Fruit fly (Drosophila melanogaster): ENCODE measurements around the gene CG34039.
A peak's percentile ranks its signal among the peaks of the same experiment; 100 is the strongest.

The CG34039 gene

DNA sequence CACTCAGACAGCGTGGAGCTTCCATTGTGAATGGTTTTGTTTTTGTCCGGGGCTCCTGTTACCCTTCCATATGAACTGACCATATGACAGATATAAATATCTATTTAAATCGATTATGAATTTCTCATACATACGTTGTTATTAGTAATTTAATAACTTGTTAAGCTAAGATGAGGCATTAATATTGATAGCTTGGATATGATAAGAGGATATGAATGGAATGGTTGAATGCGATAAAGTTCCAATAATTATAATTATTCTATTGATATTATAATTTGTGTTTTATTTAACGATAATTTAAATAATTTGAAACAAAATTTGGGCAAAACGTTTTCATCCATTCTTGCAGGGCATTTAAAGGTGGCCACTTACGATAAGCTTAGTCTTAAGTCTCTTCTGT, 50.7 kb downstream of the CG34039 start:
- TF ChIP-seq Mio (GFP tag; optimal IDR thresholded peaks at IDR 0.05) (no peak), dsf (GFP tag; optimal IDR thresholded peaks at IDR 0.05; ENCODE audit: borderline replicate concordance) (no peak), N (GFP tag; optimal IDR thresholded peaks at IDR 0.05) (no peak), fru (GFP tag; optimal IDR thresholded peaks at IDR 0.05) (no peak), dmrt93B (GFP tag; optimal IDR thresholded peaks at IDR 0.05) (peak; percentile 42), OdsH (GFP tag; optimal IDR thresholded peaks at IDR 0.05) (peak; percentile 40), Myc (optimal IDR thresholded peaks at IDR 0.05) (no peak), psq (GFP tag; optimal IDR thresholded peaks at IDR 0.05) (peak; percentile 61), usp (GFP tag; optimal IDR thresholded peaks at IDR 0.05) (no peak), br (GFP tag; optimal IDR thresholded peaks at IDR 0.05) (no peak), Jra (GFP tag; optimal IDR thresholded peaks at IDR 0.05) (no peak), pan (optimal IDR thresholded peaks at IDR 0.05) (no peak), CG9705 (GFP tag; optimal IDR thresholded peaks at IDR 0.05) (no peak), brk (GFP tag; optimal IDR thresholded peaks at IDR 0.05) (peak; percentile 40), tai (GFP tag; optimal IDR thresholded peaks at IDR 0.05) (no peak), Hnf4 (GFP tag; optimal IDR thresholded peaks at IDR 0.05) (no peak), HLH106 (tag; optimal IDR thresholded peaks at IDR 0.05) (peak; percentile 67), GATAd (GFP tag; optimal IDR thresholded peaks at IDR 0.05) (no peak), sage (GFP tag; optimal IDR thresholded peaks at IDR 0.05) (no peak), rgr (GFP tag; optimal IDR thresholded peaks at IDR 0.05) (no peak), jim (GFP tag; optimal IDR thresholded peaks at IDR 0.05) (no peak), sv (GFP tag; optimal IDR thresholded peaks at IDR 0.05) (no peak), CrebA (GFP tag; optimal IDR thresholded peaks at IDR 0.05; ENCODE audit: borderline replicate concordance) (no peak), lola (GFP tag; optimal IDR thresholded peaks at IDR 0.05) (no peak), Sp1 (GFP tag; optimal IDR thresholded peaks at IDR 0.05) (peak; percentile 68), Rel (GFP tag; optimal IDR thresholded peaks at IDR 0.05) (no peak), Rel (tag; optimal IDR thresholded peaks at IDR 0.05) (no peak), Vsx2 (GFP tag; optimal IDR thresholded peaks at IDR 0.05; ENCODE audit: partially characterized antibody) (no peak), Abd-B (GFP tag; optimal IDR thresholded peaks at IDR 0.05) (no peak), CG32264 (GFP tag; optimal IDR thresholded peaks at IDR 0.05) (no peak), h (GFP tag; optimal IDR thresholded peaks at IDR 0.05) (peak; percentile 37), ey (GFP tag; optimal IDR thresholded peaks at IDR 0.05) (no peak), dl (GFP tag; optimal IDR thresholded peaks at IDR 0.05; ENCODE audit: insufficient read depth in 1 of 2, partially characterized antibody in 2 of 2) (no peak), foxo (GFP tag; optimal IDR thresholded peaks at IDR 0.05) (peak in 1 of 2 experiments; percentile 52), Dfd (GFP tag; optimal IDR thresholded peaks at IDR 0.05) (no peak), Dif (GFP tag; optimal IDR thresholded peaks at IDR 0.05; ENCODE audit: partially characterized antibody) (no peak), woc (GFP tag; optimal IDR thresholded peaks at IDR 0.05) (peak; percentile 3), Hr83 (GFP tag; optimal IDR thresholded peaks at IDR 0.05; ENCODE audit: poor library complexity, severe bottlenecking) (no peak), Hr78 (GFP tag; optimal IDR thresholded peaks at IDR 0.05) (no peak)

dm6 chr3L:14611406-14612335, 51.9 kb downstream of the CG34039 start:
- TF ChIP-seq h (GFP tag; optimal IDR thresholded peaks at IDR 0.05), result no peak
- no peak for TF ChIP-seq Dif (GFP tag; optimal IDR thresholded peaks at IDR 0.05; ENCODE audit: partially characterized antibody)
- no peak for TF ChIP-seq tai (GFP tag; optimal IDR thresholded peaks at IDR 0.05)
- no peak for TF ChIP-seq OdsH (GFP tag; optimal IDR thresholded peaks at IDR 0.05)
- no peak for TF ChIP-seq GATAd (GFP tag; optimal IDR thresholded peaks at IDR 0.05)
- TF ChIP-seq Myc (optimal IDR thresholded peaks at IDR 0.05), result no peak
- TF ChIP-seq ey (GFP tag; optimal IDR thresholded peaks at IDR 0.05), result no peak
- peak; percentile 65 for TF ChIP-seq HLH106 (tag; optimal IDR thresholded peaks at IDR 0.05)
- TF ChIP-seq rgr (GFP tag; optimal IDR thresholded peaks at IDR 0.05), result no peak
- no peak for TF ChIP-seq usp (GFP tag; optimal IDR thresholded peaks at IDR 0.05)
- TF ChIP-seq dsf (GFP tag; optimal IDR thresholded peaks at IDR 0.05; ENCODE audit: borderline replicate concordance), result no peak
- no peak for TF ChIP-seq Jra (GFP tag; optimal IDR thresholded peaks at IDR 0.05)
- no peak for TF ChIP-seq jim (GFP tag; optimal IDR thresholded peaks at IDR 0.05)
- TF ChIP-seq CG9705 (GFP tag; optimal IDR thresholded peaks at IDR 0.05), result no peak
- TF ChIP-seq dmrt93B (GFP tag; optimal IDR thresholded peaks at IDR 0.05), result no peak
- no peak for TF ChIP-seq N (GFP tag; optimal IDR thresholded peaks at IDR 0.05)
- TF ChIP-seq Sp1 (GFP tag; optimal IDR thresholded peaks at IDR 0.05), result peak; percentile 74
- TF ChIP-seq woc (GFP tag; optimal IDR thresholded peaks at IDR 0.05), result no peak
- no peak for TF ChIP-seq sage (GFP tag; optimal IDR thresholded peaks at IDR 0.05)
- no peak for TF ChIP-seq CG32264 (GFP tag; optimal IDR thresholded peaks at IDR 0.05)
- no peak for TF ChIP-seq Rel (GFP tag; optimal IDR thresholded peaks at IDR 0.05)
- no peak for TF ChIP-seq Rel (tag; optimal IDR thresholded peaks at IDR 0.05)
- TF ChIP-seq foxo (GFP tag; optimal IDR thresholded peaks at IDR 0.05), result peak in 1 of 2 experiments; percentile 36
- TF ChIP-seq brk (GFP tag; optimal IDR thresholded peaks at IDR 0.05), result no peak
- TF ChIP-seq sv (GFP tag; optimal IDR thresholded peaks at IDR 0.05), result no peak
- no peak for TF ChIP-seq Hr83 (GFP tag; optimal IDR thresholded peaks at IDR 0.05; ENCODE audit: poor library complexity, severe bottlenecking)
- TF ChIP-seq lola (GFP tag; optimal IDR thresholded peaks at IDR 0.05), result no peak
- TF ChIP-seq br (GFP tag; optimal IDR thresholded peaks at IDR 0.05), result no peak
- TF ChIP-seq Hnf4 (GFP tag; optimal IDR thresholded peaks at IDR 0.05), result no peak
- TF ChIP-seq Mio (GFP tag; optimal IDR thresholded peaks at IDR 0.05), result no peak
- TF ChIP-seq pan (optimal IDR thresholded peaks at IDR 0.05), result no peak
- TF ChIP-seq psq (GFP tag; optimal IDR thresholded peaks at IDR 0.05), result peak; percentile 54
- peak; percentile 66 for TF ChIP-seq Vsx2 (GFP tag; optimal IDR thresholded peaks at IDR 0.05; ENCODE audit: partially characterized antibody)
